Worm (Caenorhabditis elegans) whole organism, early embryonic: ENCODE measurements around the gene srsx-10.

Source experiments
- aly-1 ChIP-seq: sonication (generic microtip); optimal IDR thresholded peaks from 2 replicates; lab custom pipeline; 2016; ENCODE audit warnings: missing genetic modification characterization, missing compliant biosample characterization
- ama-1 ChIP-seq: fragments of 150-350 bp; optimal IDR thresholded peaks from 2 replicates; lab custom pipeline; 2014
- hmg-4 ChIP-seq: fragments of 200-800 bp; sonication (Bioruptor generic); optimal IDR thresholded peaks from 2 replicates; lab custom pipeline; 2018; ENCODE audit warnings: mild to moderate bottlenecking, missing genetic modification characterization, missing compliant biosample characterization
- pes-1 ChIP-seq: fragments of 200-800 bp; sonication (Bioruptor generic); IDR thresholded peaks from 2 replicates; pipeline ENCODE4 v1.3.6; 2022; ENCODE audit warnings: missing genetic modification reagents, missing genetic modification characterization, missing compliant biosample characterization
- scrt-1 ChIP-seq: fragments of 200-800 bp; sonication (Bioruptor generic); IDR thresholded peaks from 2 replicates; pipeline ENCODE4 v1.3.6; 2022; ENCODE audit warnings: missing genetic modification characterization, missing compliant biosample characterization
- tbx-37 ChIP-seq: fragments of 200-800 bp; sonication (Bioruptor generic); conservative IDR thresholded peaks from 2 replicates; pipeline ENCODE4 v1.3.6; 2022; ENCODE audit warnings: missing genetic modification reagents, missing genetic modification characterization, missing compliant biosample characterization

DNA sequence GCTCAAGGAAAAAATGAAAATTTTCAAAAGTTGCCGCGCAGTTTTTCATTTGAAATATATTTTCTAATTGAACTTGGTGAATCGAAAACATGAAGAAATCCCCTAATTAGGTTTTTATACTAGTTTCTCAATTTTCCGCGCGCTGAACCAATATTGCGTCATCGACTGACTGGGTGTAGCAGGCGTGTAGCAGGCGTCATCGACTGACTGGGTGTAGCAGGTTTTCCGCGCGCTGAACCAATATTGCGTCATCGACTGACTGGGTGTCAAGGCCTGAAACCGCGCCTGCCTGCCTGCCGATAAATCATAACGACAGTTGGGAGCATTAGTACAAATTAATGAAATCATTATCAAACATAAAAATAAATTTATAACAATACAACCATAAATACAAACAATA lies 48.8 kb upstream of the srsx-10 start:
- TF ChIP-seq ama-1: no peak
- no peak for TF ChIP-seq aly-1 (tag; lab: Kevin White, UChicago)
- TF ChIP-seq scrt-1 (GFP tag; lab: Robert Waterston, UW): no peak
- no peak for TF ChIP-seq pes-1 (GFP tag; lab: Robert Waterston, UW)
- no peak for TF ChIP-seq tbx-37 (GFP tag; lab: Robert Waterston, UW)
- TF ChIP-seq hmg-4 (GFP tag; lab: Kevin White, UChicago): peak; percentile 37
